Fruit fly (Drosophila melanogaster) whole organism, embryonic: ENCODE results near the gene Cyp12a5.

Experiments
- Asciz ChIP-seq: fragments of 200-800 bp; sonication (Bioruptor generic); optimal IDR thresholded peaks from 2 replicates; lab custom pipeline; 2017; ENCODE audit warnings: missing biosample characterization, mild to moderate bottlenecking, missing genetic modification characterization, missing genetic modification reagents
- Atf6 ChIP-seq: fragments of 200-800 bp; sonication (Bioruptor generic); IDR thresholded peaks from 2 replicates; pipeline ENCODE4 v1.3.6; 2022; ENCODE audit warnings: missing biosample characterization, missing genetic modification characterization
- CG12219 ChIP-seq: fragments of 200-800 bp; sonication (Bioruptor generic); optimal IDR thresholded peaks from 3 replicates; lab custom pipeline; 2018; ENCODE audit warnings: missing biosample characterization, mild to moderate bottlenecking, missing genetic modification characterization
- CG12299 ChIP-seq: fragments of 200-800 bp; sonication (Bioruptor generic); optimal IDR thresholded peaks from 2 replicates; lab custom pipeline; 2018; ENCODE audit warnings: missing biosample characterization, mild to moderate bottlenecking, missing genetic modification characterization
- CG14014 ChIP-seq: fragments of 200-800 bp; sonication (Bioruptor generic); IDR thresholded peaks from 2 replicates; pipeline ENCODE4 v1.3.6; 2022; ENCODE audit warnings: missing biosample characterization, missing genetic modification characterization
- CG14441 ChIP-seq: fragments of 200-800 bp; sonication (Bioruptor generic); IDR thresholded peaks from 2 replicates; pipeline ENCODE4 v1.3.6; 2022; ENCODE audit warnings: missing biosample characterization, missing genetic modification characterization
- CG17186 ChIP-seq: fragments of 200-800 bp; sonication (Bioruptor generic); optimal IDR thresholded peaks from 3 replicates; lab custom pipeline; 2017; ENCODE audit warnings: missing biosample characterization, missing genetic modification reagents, missing genetic modification characterization
- CG17359 ChIP-seq: fragments of 200-800 bp; sonication (Bioruptor generic); optimal IDR thresholded peaks from 3 replicates; lab custom pipeline; 2018; ENCODE audit warnings: missing biosample characterization, mild to moderate bottlenecking, missing genetic modification characterization, moderate library complexity
- CG1832 ChIP-seq: fragments of 200-800 bp; sonication (Bioruptor generic); optimal IDR thresholded peaks from 2 replicates; lab custom pipeline; 2017; ENCODE audit warnings: missing biosample characterization, mild to moderate bottlenecking, missing genetic modification characterization, inconsistent platforms
- CG32532 ChIP-seq: fragments of 200-800 bp; sonication (Bioruptor generic); IDR thresholded peaks from 2 replicates; pipeline ENCODE4 v1.3.6; 2022; ENCODE audit warnings: missing biosample characterization, missing genetic modification characterization
- CG32767 ChIP-seq: fragments of 200-800 bp; sonication (Bioruptor generic); IDR thresholded peaks from 2 replicates; pipeline ENCODE4 v1.3.6; 2022; ENCODE audit warnings: missing biosample characterization, missing genetic modification characterization
- CG3281 ChIP-seq: fragments of 200-800 bp; sonication (Bioruptor generic); optimal IDR thresholded peaks from 3 replicates; lab custom pipeline; 2017; ENCODE audit warnings: missing biosample characterization, mild to moderate bottlenecking, missing genetic modification characterization
- CG34422 ChIP-seq: fragments of 200-800 bp; sonication (Bioruptor generic); IDR thresholded peaks from 3 replicates; pipeline ENCODE4 v1.3.6; 2022; ENCODE audit warnings: missing biosample characterization, missing genetic modification characterization
- CG4328 ChIP-seq: fragments of 200-800 bp; sonication (Bioruptor generic); optimal IDR thresholded peaks from 3 replicates; lab custom pipeline; 2017; ENCODE audit warnings: missing biosample characterization, missing genetic modification reagents, missing genetic modification characterization
- CG4424 ChIP-seq: fragments of 200-800 bp; sonication (Bioruptor generic); optimal IDR thresholded peaks from 3 replicates; lab custom pipeline; 2016; ENCODE audit warnings: missing biosample characterization, missing genetic modification characterization
- CG6175 ChIP-seq: fragments of 200-800 bp; sonication (Bioruptor generic); IDR thresholded peaks from 3 replicates; pipeline ENCODE4 v1.3.6; 2022; ENCODE audit warnings: missing biosample characterization, missing genetic modification characterization
- CG6791 ChIP-seq: fragments of 200-800 bp; sonication (Bioruptor generic); IDR thresholded peaks from 3 replicates; pipeline ENCODE4 v1.3.6; 2022; ENCODE audit warnings: missing biosample characterization, missing genetic modification characterization; ENCODE audit not compliant: partially characterized antibody
- CG7372 ChIP-seq: fragments of 200-800 bp; sonication (Bioruptor generic); IDR thresholded peaks from 2 replicates; pipeline ENCODE4 v1.3.6; 2022; ENCODE audit warnings: missing biosample characterization, missing genetic modification characterization
- CG7786 ChIP-seq: fragments of 200-800 bp; sonication (Bioruptor generic); optimal IDR thresholded peaks from 2 replicates; lab custom pipeline; 2016; ENCODE audit warnings: missing biosample characterization, missing genetic modification characterization
- CG8944 ChIP-seq: fragments of 200-800 bp; sonication (Bioruptor generic); optimal IDR thresholded peaks from 3 replicates; lab custom pipeline; 2016; ENCODE audit warnings: missing biosample characterization, missing genetic modification characterization
- CG9817 ChIP-seq: fragments of 200-800 bp; sonication (Bioruptor generic); optimal IDR thresholded peaks from 2 replicates; lab custom pipeline; 2018; ENCODE audit warnings: missing biosample characterization, mild to moderate bottlenecking, missing genetic modification characterization, moderate library complexity
- Deaf1 ChIP-seq: fragments of 200-800 bp; optimal IDR thresholded peaks from 3 replicates; lab custom pipeline; 2019; ENCODE audit warnings: missing biosample characterization, mild to moderate bottlenecking, missing genetic modification characterization, moderate library complexity
- Dip2 ChIP-seq: fragments of 200-800 bp; sonication (Bioruptor generic); IDR thresholded peaks from 2 replicates; pipeline ENCODE4 v1.3.6; 2022; ENCODE audit warnings: missing biosample characterization, missing genetic modification characterization
- Dip3 ChIP-seq: fragments of 200-800 bp; sonication (Bioruptor generic); optimal IDR thresholded peaks from 3 replicates; lab custom pipeline; 2016; ENCODE audit warnings: missing biosample characterization, missing genetic modification characterization
- Dll ChIP-seq: fragments of 200-800 bp; sonication (Bioruptor generic); IDR thresholded peaks from 4 replicates; pipeline ENCODE4 v1.3.6; 2022; ENCODE audit warnings: missing biosample characterization, missing genetic modification characterization; ENCODE audit not compliant: partially characterized antibody
- ERR ChIP-seq: fragments of 200-800 bp; sonication (Bioruptor generic); optimal IDR thresholded peaks from 2 replicates; lab custom pipeline; 2016; ENCODE audit warnings: missing biosample characterization, missing genetic modification characterization
- HHEX ChIP-seq: fragments of 200-800 bp; sonication (Bioruptor generic); optimal IDR thresholded peaks from 3 replicates; lab custom pipeline; 2017; ENCODE audit warnings: missing biosample characterization, mild to moderate bottlenecking, missing genetic modification characterization, missing genetic modification reagents
- Mes4 ChIP-seq: fragments of 200-800 bp; sonication (Bioruptor generic); optimal IDR thresholded peaks from 2 replicates; lab custom pipeline; 2016; ENCODE audit warnings: missing biosample characterization, missing genetic modification characterization
- Optix ChIP-seq: fragments of 200-800 bp; sonication (Bioruptor generic); IDR thresholded peaks from 3 replicates; pipeline ENCODE4 v1.3.6; 2022; ENCODE audit warnings: missing biosample characterization, missing genetic modification characterization
- Sox100B ChIP-seq: fragments of 200-800 bp; sonication (Bioruptor generic); optimal IDR thresholded peaks from 3 replicates; lab custom pipeline; 2018; ENCODE audit warnings: missing biosample characterization, mild to moderate bottlenecking, missing genetic modification characterization
- Sox102F ChIP-seq: fragments of 200-800 bp; sonication (Bioruptor generic); optimal IDR thresholded peaks from 2 replicates; lab custom pipeline; 2018; ENCODE audit warnings: missing biosample characterization, mild to moderate bottlenecking, missing genetic modification characterization, moderate library complexity
- Xrp1 ChIP-seq: fragments of 200-800 bp; sonication (Bioruptor generic); IDR thresholded peaks from 2 replicates; pipeline ENCODE4 v1.3.6; 2022; ENCODE audit warnings: missing biosample characterization, missing genetic modification characterization
- al ChIP-seq: fragments of 200-800 bp; sonication (Bioruptor generic); IDR thresholded peaks from 2 replicates; pipeline ENCODE4 v1.3.6; 2022; ENCODE audit warnings: missing biosample characterization, missing genetic modification characterization
- aop ChIP-seq: fragments of 200-800 bp; sonication (Bioruptor generic); IDR thresholded peaks from 2 replicates; pipeline ENCODE4 v1.3.6; 2022; ENCODE audit warnings: missing biosample characterization, missing genetic modification characterization
- btn ChIP-seq: fragments of 200-800 bp; sonication (Bioruptor generic); optimal IDR thresholded peaks from 2 replicates; lab custom pipeline; 2016; ENCODE audit warnings: missing biosample characterization, missing genetic modification characterization
- cwo ChIP-seq: fragments of 200-800 bp; sonication (Bioruptor generic); optimal IDR thresholded peaks from 3 replicates; lab custom pipeline; 2017; ENCODE audit warnings: missing biosample characterization, missing genetic modification characterization, mild to moderate bottlenecking, moderate library complexity, missing genetic modification reagents
- dati ChIP-seq: fragments of 200-800 bp; sonication (Bioruptor generic); IDR thresholded peaks from 2 replicates; pipeline ENCODE4 v1.3.6; 2022; ENCODE audit warnings: missing biosample characterization, missing genetic modification characterization
- dimm ChIP-seq: fragments of 200-800 bp; sonication (Bioruptor generic); IDR thresholded peaks from 2 replicates; pipeline ENCODE4 v1.3.6; 2022; ENCODE audit warnings: missing biosample characterization, missing genetic modification characterization
- dm ChIP-seq: fragments of 200-800 bp; sonication (Bioruptor generic); optimal IDR thresholded peaks from 3 replicates; lab custom pipeline; 2016; ENCODE audit warnings: missing biosample characterization, missing genetic modification characterization
- emc ChIP-seq: fragments of 200-800 bp; sonication (Bioruptor generic); optimal IDR thresholded peaks from 2 replicates; lab custom pipeline; 2016; ENCODE audit warnings: missing biosample characterization, missing genetic modification characterization
- en ChIP-seq: fragments of 200-800 bp; sonication (Bioruptor generic); optimal IDR thresholded peaks from 2 replicates; lab custom pipeline; 2016; ENCODE audit warnings: missing biosample characterization, missing genetic modification characterization
- eyg ChIP-seq: fragments of 200-800 bp; sonication (Bioruptor generic); optimal IDR thresholded peaks from 3 replicates; lab custom pipeline; 2016; ENCODE audit warnings: missing biosample characterization, missing genetic modification characterization
- fu2 ChIP-seq: fragments of 200-800 bp; sonication (Bioruptor generic); optimal IDR thresholded peaks from 2 replicates; lab custom pipeline; 2016; ENCODE audit warnings: missing biosample characterization, missing genetic modification characterization
- hb ChIP-seq: fragments of 200-800 bp; sonication (Bioruptor generic); IDR thresholded peaks from 3 replicates; pipeline ENCODE4 v1.3.6; 2022; ENCODE audit warnings: missing biosample characterization, missing genetic modification characterization; ENCODE audit not compliant: partially characterized antibody
- knrl ChIP-seq: fragments of 200-800 bp; sonication (Bioruptor generic); IDR thresholded peaks from 3 replicates; pipeline ENCODE4 v1.3.6; 2022; ENCODE audit warnings: missing biosample characterization, missing genetic modification characterization; ENCODE audit not compliant: partially characterized antibody
- nerfin-1 ChIP-seq: fragments of 200-800 bp; sonication (Bioruptor generic); optimal IDR thresholded peaks from 3 replicates; lab custom pipeline; 2019; ENCODE audit warnings: missing biosample characterization, mild to moderate bottlenecking, missing genetic modification characterization, moderate library complexity
- nmo ChIP-seq: fragments of 200-800 bp; sonication (Bioruptor generic); optimal IDR thresholded peaks from 2 replicates; lab custom pipeline; 2018; ENCODE audit warnings: missing biosample characterization, mild to moderate bottlenecking, missing genetic modification characterization, moderate library complexity
- otp ChIP-seq: fragments of 200-800 bp; sonication (Bioruptor generic); IDR thresholded peaks from 3 replicates; pipeline ENCODE4, ENCODE4 v1.3.6; 2022; ENCODE audit warnings: missing biosample characterization, missing genetic modification characterization
- p53 ChIP-seq: fragments of 200-800 bp; sonication (Bioruptor generic); optimal IDR thresholded peaks from 2 replicates; lab custom pipeline; 2016; ENCODE audit warnings: missing biosample characterization, missing genetic modification characterization
- repo ChIP-seq: fragments of 200-800 bp; sonication (Bioruptor generic); optimal IDR thresholded peaks from 2 replicates; lab custom pipeline; 2016; ENCODE audit warnings: missing biosample characterization, missing genetic modification characterization
- tll ChIP-seq, 2 experiments: fragments of 200-800 bp in 1 of 2; fragments of >200 bp in 1 of 2; sonication (Bioruptor generic) in 1 of 2; optimal IDR thresholded peaks; 2 replicates each; lab custom pipeline; 2017 to 2019; ENCODE audit warnings: missing biosample characterization in 2 of 2, missing genetic modification characterization in 2 of 2, mild to moderate bottlenecking in 1 of 2, moderate library complexity in 1 of 2
- toy ChIP-seq: fragments of 200-800 bp; sonication (Bioruptor generic); IDR thresholded peaks from 2 replicates; pipeline ENCODE4 v1.3.6; 2022; ENCODE audit warnings: missing biosample characterization, missing genetic modification characterization

Gene Cyp12a5

dm6 chr3R:19113836-19114235 is 18.6 kb upstream of the Cyp12a5 start (continued):
- TF ChIP-seq Optix (GFP tag; lab: Robert Waterston, UW) (0 out of 3 replicates have a peak, but pooled peaks have one; percentile 30), CG1832 (GFP tag; lab: Kevin White, UChicago) (no peak), CG14014 (GFP tag; lab: Robert Waterston, UW) (no peak), CG14441 (peak; percentile 49; the same call in 1 of the 2 replicates), Dip2 (GFP tag; lab: Robert Waterston, UW) (no peak), Sox100B (GFP tag; lab: Kevin White, UChicago) (peak; percentile 27), CG6791 (GFP tag; lab: Robert Waterston, UW) (peak; percentile 55; the same call in 1 of the 3 replicates), toy (GFP tag; lab: Robert Waterston, UW) (no peak), otp (GFP tag; lab: Robert Waterston, UW) (no peak), CG17186 (GFP tag; lab: Kevin White, UChicago) (no peak), emc (GFP tag; lab: Kevin White, UChicago) (no peak), Asciz (GFP tag; lab: Kevin White, UChicago) (peak; percentile 27), CG4424 (GFP tag; lab: Kevin White, UChicago) (peak; percentile 11), nmo (GFP tag; lab: Kevin White, UChicago) (peak; percentile 54), CG8944 (GFP tag; lab: Kevin White, UChicago) (peak; percentile 33), aop (no peak), nerfin-1 (no peak), dm (no peak), Dll (GFP tag; lab: Robert Waterston, UW) (no peak), knrl (no peak), CG6175 (no peak), Xrp1 (GFP tag; lab: Robert Waterston, UW) (0 out of 2 replicates have a peak, but pooled peaks have one; percentile 47), CG12219 (GFP tag; lab: Kevin White, UChicago) (no peak), fu2 (GFP tag; lab: Kevin White, UChicago) (no peak), ERR (no peak), Mes4 (GFP tag; lab: Kevin White, UChicago) (no peak), HHEX (GFP tag; lab: Kevin White, UChicago) (no peak), al (GFP tag; lab: Robert Waterston, UW) (no peak), CG9817 (tag; lab: Kevin White, UChicago) (no peak), CG32532 (GFP tag; lab: Robert Waterston, UW) (no peak), CG3281 (GFP tag; lab: Kevin White, UChicago) (no peak), CG34422 (GFP tag; lab: Robert Waterston, UW) (no peak), Sox102F (peak; percentile 74), CG4328 (GFP tag; lab: Kevin White, UChicago) (no peak), CG7372 (GFP tag; lab: Robert Waterston, UW) (no peak), dati (GFP tag; lab: Robert Waterston, UW) (no peak), CG17359 (peak; percentile 47), hb (GFP tag; lab: Robert Waterston, UW) (peak; percentile 64; the same call in 2 of the 3 replicates), Atf6 (GFP tag; lab: Robert Waterston, UW) (no peak), tll (GFP tag; optimal IDR thresholded peaks at IDR 0.05; lab: Kevin White, UChicago) (no peak), en (GFP tag; lab: Kevin White, UChicago) (no peak), CG32767 (GFP tag; lab: Robert Waterston, UW) (no peak), cwo (GFP tag; lab: Kevin White, UChicago) (no peak), dimm (no peak), CG7786 (GFP tag; lab: Kevin White, UChicago) (peak; percentile 7), p53 (GFP tag; lab: Kevin White, UChicago) (no peak), repo (no peak), eyg (GFP tag; lab: Kevin White, UChicago) (no peak), Deaf1 (tag; lab: Kevin White, UChicago) (no peak), Dip3 (GFP tag; lab: Kevin White, UChicago) (no peak), btn (GFP tag; lab: Kevin White, UChicago) (no peak), CG12299 (tag; lab: Kevin White, UChicago) (no peak)
